Worm (Caenorhabditis elegans): ENCODE measurements around the gene pals-28.
"Not testable (repeated sequence)": the region's sequence is repeated elsewhere in the genome, so short reads cannot be mapped to it uniquely, and the experiment has no call there.

Gene pals-28

ce11 chrIII:4414041-4414440 lies 29.5 kb downstream of the pals-28 start:
- peak; percentile 67 for TF ChIP-seq duxl-1 (tag; optimal IDR thresholded peaks at IDR 0.05; ENCODE audit: poor library complexity)
- TF ChIP-seq Y48G9A.11 (GFP tag; IDR thresholded peaks at IDR 0.05) = 0 out of 2 replicates have a peak, but pooled peaks have one; percentile 39
- peak; percentile 62 for TF ChIP-seq arid-1 (GFP tag; conservative IDR thresholded peaks at IDR 0.05)
- TF ChIP-seq rbr-2 (tag; optimal IDR thresholded peaks at IDR 0.05) = peak; percentile 65
- TF ChIP-seq pha-4 (GFP tag; IDR thresholded peaks at IDR 0.05) = peak; percentile 76
- TF ChIP-seq pha-4 (tag; optimal IDR thresholded peaks at IDR 0.05) = not testable (repeated sequence)
- peak in 1 of 2 experiments; percentile 13 for TF ChIP-seq daf-16 (GFP tag; optimal IDR thresholded peaks at IDR 0.05)
- peak; percentile 7 for TF ChIP-seq daf-16 (tag; optimal IDR thresholded peaks at IDR 0.05)
- peak; percentile 74; the same call in 1 of the 2 replicates for TF ChIP-seq zfp-3 (GFP tag; conservative IDR thresholded peaks at IDR 0.05)
- TF ChIP-seq Y5F2A.4 (GFP tag; optimal IDR thresholded peaks at IDR 0.05) = peak; percentile 65
- TF ChIP-seq dmd-9 (GFP tag; IDR thresholded peaks at IDR 0.05) = peak; percentile 30; the same call in 1 of the 2 replicates
- peak; percentile 38 for TF ChIP-seq spr-3 (GFP tag; optimal IDR thresholded peaks at IDR 0.05)
- TF ChIP-seq egl-43 (GFP tag; IDR thresholded peaks at IDR 0.05) = peak; percentile 86
- TF ChIP-seq hif-1 (tag; optimal IDR thresholded peaks at IDR 0.05) = peak in 1 of 2 experiments; percentile 38
- peak; percentile 36 for TF ChIP-seq hlh-30 (tag; optimal IDR thresholded peaks at IDR 0.05; ENCODE audit: insufficient read depth)
- TF ChIP-seq tra-1 (GFP tag; IDR thresholded peaks at IDR 0.05) = peak; percentile 51; the same call in 1 of the 2 replicates
- TF ChIP-seq dpl-1 (GFP tag; optimal IDR thresholded peaks at IDR 0.05) = peak; percentile 41
- peak; percentile 83 for TF ChIP-seq aha-1 (tag)
- peak; percentile 12 for TF ChIP-seq spr-1 (tag; optimal IDR thresholded peaks at IDR 0.05)
- peak; percentile 5 for TF ChIP-seq F37D6.2 (tag; optimal IDR thresholded peaks at IDR 0.05)
- TF ChIP-seq nhr-102 (tag; optimal IDR thresholded peaks at IDR 0.05) = peak; percentile 58
- peak; percentile 69 for TF ChIP-seq dmd-6 (GFP tag; IDR thresholded peaks at IDR 0.05)
- peak; percentile 38 for TF ChIP-seq gei-8 (GFP tag; optimal IDR thresholded peaks at IDR 0.05)
- TF ChIP-seq nhr-48 (tag; optimal IDR thresholded peaks at IDR 0.05) = peak; percentile 38
- 0 out of 2 replicates have a peak, but pooled peaks have one; percentile 50 for TF ChIP-seq Y75B8A.6 (GFP tag; IDR thresholded peaks at IDR 0.05)
- peak; percentile 87 for TF ChIP-seq hmg-1.1 (GFP tag; IDR thresholded peaks at IDR 0.05)
- peak; percentile 79; the same call in 1 of the 2 replicates for TF ChIP-seq Y105C5A.15 (GFP tag; IDR thresholded peaks at IDR 0.05)
- peak; percentile 80 for TF ChIP-seq lin-38 (GFP tag; IDR thresholded peaks at IDR 0.05)
- peak; percentile 20 for TF ChIP-seq hlh-11 (tag; optimal IDR thresholded peaks at IDR 0.05)
- peak; percentile 56; the same call in 1 of the 2 replicates for TF ChIP-seq saeg-2 (GFP tag; IDR thresholded peaks at IDR 0.05)
- 0 out of 2 replicates have a peak, but pooled peaks have one; percentile 7 for TF ChIP-seq nhr-42 (GFP tag; IDR thresholded peaks at IDR 0.05)
- peak; percentile 68 for TF ChIP-seq snpc-1.2 (GFP tag; IDR thresholded peaks at IDR 0.05)
- peak; percentile 75 for TF ChIP-seq ctbp-1 (GFP tag; IDR thresholded peaks at IDR 0.05)
- peak; percentile 28 to 74 for TF ChIP-seq lsy-2 (tag; optimal IDR thresholded peaks at IDR 0.05)
- TF ChIP-seq mes-2 (tag; optimal IDR thresholded peaks at IDR 0.05; ENCODE audit: poor library complexity, severe bottlenecking) = peak; percentile 67
- TF ChIP-seq php-3 (GFP tag; IDR thresholded peaks at IDR 0.05) = 0 out of 2 replicates have a peak, but pooled peaks have one; percentile 43
- TF ChIP-seq mep-1 (tag; optimal IDR thresholded peaks at IDR 0.05) = peak; percentile 56
- peak; percentile 28 for TF ChIP-seq T20F7.1 (GFP tag; optimal IDR thresholded peaks at IDR 0.05)
- TF ChIP-seq D1046.2 (GFP tag; IDR thresholded peaks at IDR 0.05) = peak; percentile 63; the same call in 1 of the 2 replicates
- TF ChIP-seq lin-29 (GFP tag; IDR thresholded peaks at IDR 0.05) = peak; percentile 26; the same call in 1 of the 2 replicates
- TF ChIP-seq snpc-4 (tag; optimal IDR thresholded peaks at IDR 0.05) = peak; percentile 90
- TF ChIP-seq lin-1 (GFP tag; IDR thresholded peaks at IDR 0.05) = peak; percentile 46; the same call in 1 of the 2 replicates
- TF ChIP-seq F44E2.7 (GFP tag; IDR thresholded peaks at IDR 0.05) = peak; percentile 71; the same call in 1 of the 2 replicates
- TF ChIP-seq dve-1 (tag; optimal IDR thresholded peaks at IDR 0.05; ENCODE audit: insufficient read depth) = peak; percentile 46
- TF ChIP-seq vab-7 (GFP tag; IDR thresholded peaks at IDR 0.05) = peak; percentile 68
- peak; percentile 15 for TF ChIP-seq F10B5.3 (tag; optimal IDR thresholded peaks at IDR 0.05)
- peak; percentile 47 for TF ChIP-seq ztf-7 (tag; optimal IDR thresholded peaks at IDR 0.05)
- TF ChIP-seq ceh-20 (GFP tag; IDR thresholded peaks at IDR 0.05) = peak; percentile 82
- peak; percentile 84 for TF ChIP-seq T26A8.4 (GFP tag; IDR thresholded peaks at IDR 0.05)

Measured in whole organism, L4 larva.